Worm (Caenorhabditis elegans) whole organism, L4 larva: ENCODE results near the gene B0218.5.

Source experiments
- F10B5.3 ChIP-seq: sonication (generic microtip); optimal IDR thresholded peaks from 2 replicates; lab custom pipeline; 2016; ENCODE audit warnings: mild to moderate bottlenecking, missing genetic modification characterization, missing compliant biosample characterization
- F26F4.8 ChIP-seq: fragments of 200-800 bp; sonication (Bioruptor generic); conservative IDR thresholded peaks from 2 replicates; pipeline ENCODE4 v1.3.6; 2022; ENCODE audit warnings: missing genetic modification characterization, missing compliant biosample characterization
- F44E2.7 ChIP-seq: fragments of 200-800 bp; sonication (Bioruptor generic); IDR thresholded peaks from 2 replicates; pipeline ENCODE4 v2.1.2; 2022; ENCODE audit warnings: missing genetic modification characterization, missing compliant biosample characterization
- R02D3.7 ChIP-seq: fragments of 150-350 bp; sonication (generic microtip); optimal IDR thresholded peaks from 3 replicates; lab custom pipeline; 2014; ENCODE audit warnings: missing biosample characterization, missing genetic modification characterization
- T20F7.1 ChIP-seq: fragments of 200-800 bp; sonication (Bioruptor generic); optimal IDR thresholded peaks from 2 replicates; lab custom pipeline; 2018; ENCODE audit warnings: mild to moderate bottlenecking, missing genetic modification characterization, missing compliant biosample characterization
- T26A8.4 ChIP-seq: fragments of 200-800 bp; sonication (Bioruptor generic); IDR thresholded peaks from 2 replicates; pipeline ENCODE4 v1.3.6; 2022; ENCODE audit warnings: missing genetic modification characterization, missing compliant biosample characterization
- ama-1 ChIP-seq: fragments of 150-350 bp; optimal IDR thresholded peaks from 2 replicates; lab custom pipeline; 2014; ENCODE audit warnings: inconsistent platforms, mixed read lengths
- arid-1 ChIP-seq: fragments of 200-800 bp; sonication (Bioruptor generic); conservative IDR thresholded peaks from 2 replicates; pipeline ENCODE4 v1.3.6; 2022; ENCODE audit warnings: missing genetic modification reagents, missing genetic modification characterization, missing compliant biosample characterization
- ceh-20 ChIP-seq: fragments of 200-800 bp; sonication (Bioruptor generic); IDR thresholded peaks from 2 replicates; pipeline ENCODE4 v1.3.6; 2022; ENCODE audit warnings: missing genetic modification reagents, missing genetic modification characterization, missing compliant biosample characterization
- ceh-32 ChIP-seq: sonication (generic microtip); optimal IDR thresholded peaks from 2 replicates; lab custom pipeline; 2016; ENCODE audit warnings: mild to moderate bottlenecking, missing genetic modification characterization, missing compliant biosample characterization; ENCODE audit not compliant: poor library complexity
- ceh-82 ChIP-seq: sonication (generic microtip); optimal IDR thresholded peaks from 2 replicates; lab custom pipeline; 2017; ENCODE audit warnings: missing biosample characterization, missing genetic modification characterization
- ces-1 ChIP-seq: fragments of 150-350 bp; sonication (generic microtip); optimal IDR thresholded peaks from 4 replicates; lab custom pipeline; 2014; ENCODE audit warnings: missing biosample characterization, missing genetic modification reagents, missing genetic modification characterization
- ctbp-1 ChIP-seq: fragments of 200-800 bp; sonication (Bioruptor generic); IDR thresholded peaks from 2 replicates; pipeline ENCODE4 v1.3.6; 2022; ENCODE audit warnings: missing genetic modification reagents, missing genetic modification characterization, missing compliant biosample characterization
- daf-16 ChIP-seq, 3 experiments: sonication (generic microtip); optimal IDR thresholded peaks; 2 replicates each; lab custom pipeline; 2016 to 2017; ENCODE audit warnings: missing genetic modification characterization in 3 of 3, missing genetic modification reagents in 3 of 3, mild to moderate bottlenecking in 2 of 3, missing compliant biosample characterization in 2 of 3, missing biosample characterization in 1 of 3, moderate library complexity in 1 of 3
- dpl-1 ChIP-seq: fragments of 150-350 bp; optimal IDR thresholded peaks from 2 replicates; lab custom pipeline; 2014; ENCODE audit warnings: missing biosample characterization, missing genetic modification reagents, missing genetic modification characterization
- dve-1 ChIP-seq: sonication (generic microtip); optimal IDR thresholded peaks from 2 replicates; lab custom pipeline; 2017; ENCODE audit warnings: antibody characterized with exemption, mild to moderate bottlenecking, missing genetic modification characterization, missing compliant biosample characterization; ENCODE audit not compliant: insufficient read depth
- egl-27 ChIP-seq: sonication (generic microtip); optimal IDR thresholded peaks from 3 replicates; lab custom pipeline; 2017; ENCODE audit warnings: missing biosample characterization, missing genetic modification reagents, missing genetic modification characterization
- hlh-11 ChIP-seq: fragments of 200-800 bp; sonication (Bioruptor generic); optimal IDR thresholded peaks from 2 replicates; lab custom pipeline; 2018; ENCODE audit warnings: mild to moderate bottlenecking, missing genetic modification characterization, missing compliant biosample characterization
- hlh-30 ChIP-seq: sonication (generic microtip); optimal IDR thresholded peaks from 2 replicates; lab custom pipeline; 2017; ENCODE audit warnings: antibody characterized with exemption, mild to moderate bottlenecking, missing genetic modification characterization, missing compliant biosample characterization; ENCODE audit not compliant: insufficient read depth
- hmg-1.1 ChIP-seq: fragments of 200-800 bp; sonication (Bioruptor generic); IDR thresholded peaks from 2 replicates; pipeline ENCODE4 v1.3.6; 2022; ENCODE audit warnings: missing genetic modification reagents, missing genetic modification characterization, missing compliant biosample characterization
- lin-13 ChIP-seq: fragments of 150-350 bp; optimal IDR thresholded peaks from 2 replicates; lab custom pipeline; 2014; ENCODE audit warnings: missing biosample characterization, missing genetic modification reagents, missing genetic modification characterization
- lin-15B ChIP-seq: fragments of 150-350 bp; sonication (generic microtip); optimal IDR thresholded peaks from 3 replicates; lab custom pipeline; 2014; ENCODE audit warnings: missing biosample characterization, missing genetic modification characterization
- lin-29 ChIP-seq: fragments of 200-800 bp; sonication (Bioruptor generic); IDR thresholded peaks from 2 replicates; pipeline ENCODE4 v1.3.6; 2022; ENCODE audit warnings: missing genetic modification reagents, missing genetic modification characterization, missing compliant biosample characterization
- lin-38 ChIP-seq: fragments of 200-800 bp; sonication (Bioruptor generic); IDR thresholded peaks from 2 replicates; pipeline ENCODE4 v1.3.6; 2022; ENCODE audit warnings: missing genetic modification reagents, missing genetic modification characterization, missing compliant biosample characterization
- lin-39 ChIP-seq: fragments of 150-350 bp; optimal IDR thresholded peaks from 2 replicates; lab custom pipeline; 2014; ENCODE audit warnings: missing biosample characterization, missing genetic modification reagents, missing genetic modification characterization
- lsy-2 ChIP-seq, 2 experiments: fragments of 150-350 bp in 1 of 2; sonication (generic microtip) in 1 of 2; optimal IDR thresholded peaks; 2 replicates each; lab custom pipeline; 2014 to 2017; ENCODE audit warnings: missing biosample characterization in 2 of 2, missing genetic modification characterization in 2 of 2
- mdl-1 ChIP-seq, 2 experiments: fragments of 150-350 bp in 1 of 2; sonication (generic microtip) in 1 of 2; optimal IDR thresholded peaks; 2 replicates each; lab custom pipeline; 2014 to 2017; ENCODE audit warnings: missing biosample characterization in 2 of 2, missing genetic modification characterization in 2 of 2
- mep-1 ChIP-seq: fragments of 150-350 bp; sonication (generic microtip); optimal IDR thresholded peaks from 3 replicates; lab custom pipeline; 2014; ENCODE audit warnings: missing biosample characterization, missing genetic modification characterization
- mes-2 ChIP-seq: sonication (generic microtip); optimal IDR thresholded peaks from 2 replicates; lab custom pipeline; 2016; ENCODE audit warnings: missing genotype, mild to moderate bottlenecking, missing genetic modification characterization, missing compliant biosample characterization; ENCODE audit not compliant: poor library complexity, severe bottlenecking
- mxl-3 ChIP-seq: fragments of 200-800 bp; sonication (Bioruptor generic); optimal IDR thresholded peaks from 2 replicates; lab custom pipeline; 2018; ENCODE audit warnings: mild to moderate bottlenecking, missing genetic modification characterization, missing compliant biosample characterization
- nhr-10 ChIP-seq: fragments of 150-350 bp; optimal IDR thresholded peaks from 2 replicates; lab custom pipeline; 2014; ENCODE audit warnings: missing biosample characterization, missing genetic modification characterization
- nhr-111 ChIP-seq: fragments of 200-800 bp; sonication (Bioruptor generic); optimal IDR thresholded peaks from 2 replicates; lab custom pipeline; 2018; ENCODE audit warnings: mild to moderate bottlenecking, missing genetic modification characterization, missing compliant biosample characterization
- nhr-25 ChIP-seq: sonication (generic microtip); optimal IDR thresholded peaks from 2 replicates; lab custom pipeline; 2017; ENCODE audit warnings: missing genetic modification characterization, mild to moderate bottlenecking, missing compliant biosample characterization, antibody characterized with exemption, moderate library complexity, borderline replicate concordance; ENCODE audit not compliant: insufficient read depth
- nhr-41 ChIP-seq: fragments of 200-800 bp; sonication (Bioruptor generic); IDR thresholded peaks from 2 replicates; pipeline ENCODE4 v1.3.6; 2022; ENCODE audit warnings: missing genetic modification reagents, missing genetic modification characterization, missing compliant biosample characterization
- nhr-42 ChIP-seq: fragments of 200-800 bp; sonication (Bioruptor generic); IDR thresholded peaks from 2 replicates; pipeline ENCODE4 v1.3.6; 2022; ENCODE audit warnings: missing genetic modification characterization, missing compliant biosample characterization
- nhr-48 ChIP-seq: sonication (generic microtip); optimal IDR thresholded peaks from 2 replicates; lab custom pipeline; 2016; ENCODE audit warnings: mild to moderate bottlenecking, missing genetic modification characterization, missing compliant biosample characterization
- nhr-6 ChIP-seq: fragments of 150-350 bp; optimal IDR thresholded peaks from 2 replicates; lab custom pipeline; 2014; ENCODE audit warnings: missing biosample characterization, missing genetic modification characterization
- nhr-77 ChIP-seq: fragments of 150-350 bp; optimal IDR thresholded peaks from 2 replicates; lab custom pipeline; 2014; ENCODE audit warnings: missing biosample characterization, missing genetic modification characterization
- rbr-2 ChIP-seq: sonication (generic microtip); optimal IDR thresholded peaks from 2 replicates; lab custom pipeline; 2016; ENCODE audit warnings: missing genotype, missing genetic modification characterization, missing compliant biosample characterization
- spr-1 ChIP-seq: sonication (generic microtip); optimal IDR thresholded peaks from 2 replicates; lab custom pipeline; 2016; ENCODE audit warnings: mild to moderate bottlenecking, missing genetic modification characterization, missing compliant biosample characterization
- unc-62 ChIP-seq, 3 experiments: fragments of 150-350 bp in 1 of 3; sonication (generic microtip); optimal IDR thresholded peaks in 2 of 3; peaks in 1 of 3; 1 replicate in 1 of 3; 2 replicates in 2 of 3; lab custom pipeline; 2014 to 2017; ENCODE audit warnings: missing biosample characterization in 3 of 3, missing genetic modification characterization in 3 of 3, missing genetic modification reagents in 3 of 3, missing genotype in 1 of 3
- vab-7 ChIP-seq: fragments of 200-800 bp; sonication (Bioruptor generic); IDR thresholded peaks from 2 replicates; pipeline ENCODE4 v1.3.6; 2022; ENCODE audit warnings: missing genetic modification reagents, missing genetic modification characterization, missing compliant biosample characterization
- zfp-3 ChIP-seq: fragments of 200-800 bp; sonication (Bioruptor generic); conservative IDR thresholded peaks from 2 replicates; pipeline ENCODE4 v1.3.6; 2022; ENCODE audit warnings: missing genetic modification reagents, missing genetic modification characterization, missing compliant biosample characterization
- ztf-11 ChIP-seq: fragments of 150-350 bp; optimal IDR thresholded peaks from 2 replicates; lab custom pipeline; 2014; ENCODE audit warnings: missing biosample characterization, missing genetic modification characterization

Gene B0218.5

DNA sequence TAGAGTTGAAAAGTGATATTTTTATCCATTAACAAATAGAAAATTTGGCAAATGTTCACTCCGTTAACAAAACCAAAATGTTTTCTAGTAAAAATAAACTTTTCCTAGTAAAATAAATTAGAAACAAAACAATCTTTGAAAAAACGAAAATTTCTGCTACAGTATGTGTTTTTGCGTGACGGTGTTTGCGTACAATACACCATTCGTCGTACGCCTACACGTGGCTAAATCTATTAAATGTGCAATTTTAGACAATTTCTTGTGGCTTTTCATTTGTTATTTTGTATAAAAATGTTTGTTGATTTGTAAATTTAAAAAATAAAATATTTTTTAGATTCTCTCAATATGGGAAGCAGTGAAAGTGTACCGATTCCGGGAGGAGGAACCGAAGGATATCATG lies 43.9 kb downstream of the B0218.5 start, which contains the start of gene Y42H9AR.1 (continued):
- peak; percentile 64 for TF ChIP-seq hlh-30 (tag; lab: Kevin White, UChicago)
- TF ChIP-seq T20F7.1: peak; percentile 40
- TF ChIP-seq egl-27: no peak
- 0 out of 2 replicates have a peak, but pooled peaks have one; percentile 3 for TF ChIP-seq hmg-1.1
- TF ChIP-seq nhr-25 (tag; lab: Kevin White, UChicago): no peak
- TF ChIP-seq lsy-2 (tag; optimal IDR thresholded peaks at IDR 0.05; lab: Kevin White, UChicago): peak in 1 of 2 experiments; percentile 37
- TF ChIP-seq F10B5.3 (tag; lab: Kevin White, UChicago): no peak
- TF ChIP-seq nhr-48 (tag; lab: Kevin White, UChicago): no peak
- TF ChIP-seq lin-29: no peak
- no peak for TF ChIP-seq vab-7 (GFP tag; lab: Robert Waterston, UW)
- no peak for TF ChIP-seq mxl-3 (GFP tag; lab: Kevin White, UChicago)
- no peak for TF ChIP-seq lin-15B (tag; lab: Kevin White, UChicago)
- no peak for TF ChIP-seq nhr-41 (GFP tag; lab: Robert Waterston, UW)

ce11 chrIV:8112646-8113045 lies 44.4 kb downstream of the B0218.5 start:
- TF ChIP-seq zfp-3: no peak
- peak; percentile 51 for TF ChIP-seq dpl-1 (GFP tag; lab: Kevin White, UChicago)
- no peak for TF ChIP-seq lin-29
- no peak for TF ChIP-seq T26A8.4 (GFP tag; lab: Robert Waterston, UW)
- no peak for TF ChIP-seq nhr-111 (GFP tag; lab: Kevin White, UChicago)
- no peak for TF ChIP-seq ceh-32
- no peak for TF ChIP-seq lin-13 (GFP tag; lab: Kevin White, UChicago)
- no peak for TF ChIP-seq nhr-10 (tag; lab: Kevin White, UChicago)
- TF ChIP-seq F44E2.7 (GFP tag; lab: Robert Waterston, UW): no peak
- no peak for TF ChIP-seq nhr-42 (GFP tag; lab: Robert Waterston, UW)
- peak; percentile 24 for TF ChIP-seq mes-2 (tag; lab: Kevin White, UChicago)
- no peak for TF ChIP-seq hlh-30 (tag; lab: Kevin White, UChicago)
- TF ChIP-seq R02D3.7 (tag; lab: Kevin White, UChicago): no peak
- TF ChIP-seq mxl-3 (GFP tag; lab: Kevin White, UChicago): no peak
- no peak for TF ChIP-seq F26F4.8
- TF ChIP-seq ama-1 (lab: Kevin White, UChicago): no peak
- TF ChIP-seq ztf-11 (tag; lab: Kevin White, UChicago): no peak
- no peak for TF ChIP-seq spr-1 (tag; lab: Kevin White, UChicago)
- no peak for TF ChIP-seq unc-62 (GFP tag; optimal IDR thresholded peaks at IDR 0.05 in 1 of 2; lab: Kevin White, UChicago)
- TF ChIP-seq unc-62 (tag; optimal IDR thresholded peaks at IDR 0.05; lab: Kevin White, UChicago): no peak
- no peak for TF ChIP-seq ces-1
- no peak for TF ChIP-seq ceh-20
- TF ChIP-seq daf-16 (GFP tag; optimal IDR thresholded peaks at IDR 0.05; lab: Kevin White, UChicago): no peak
- TF ChIP-seq daf-16 (tag; optimal IDR thresholded peaks at IDR 0.05; lab: Kevin White, UChicago): peak; percentile 1
- no peak for TF ChIP-seq ceh-82 (tag; lab: Kevin White, UChicago)
- TF ChIP-seq dve-1: no peak
- TF ChIP-seq mdl-1 (tag; optimal IDR thresholded peaks at IDR 0.05; lab: Kevin White, UChicago): no peak
- no peak for TF ChIP-seq hlh-11 (tag; lab: Kevin White, UChicago)

DNA sequence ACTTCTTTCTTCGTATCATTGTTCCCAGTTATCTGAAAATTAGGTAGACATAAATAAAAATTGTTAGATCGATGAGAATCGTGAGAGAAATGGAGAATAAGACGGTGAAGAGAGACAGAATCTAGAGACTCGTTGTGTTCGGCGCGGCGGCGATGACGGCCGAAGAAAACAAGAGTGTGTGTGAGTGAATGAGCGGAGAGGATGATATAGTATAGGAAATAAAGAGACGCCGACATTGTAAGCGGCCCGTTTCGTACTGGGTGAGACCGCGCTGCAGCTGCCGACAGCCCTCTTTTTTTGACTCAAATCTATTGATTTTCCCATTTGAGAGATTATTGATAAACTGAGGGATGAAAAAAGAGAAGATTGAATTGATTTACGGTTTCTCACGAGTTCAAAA lies 44.9 kb downstream of the B0218.5 start, which contains the start of gene Y42H9AR.4:
TSS of gene Y42H9AR.4 (minus strand) at position 32 of the 400 bp plus-strand sequence.
- peak; percentile 9 for TF ChIP-seq hlh-30 (tag; lab: Kevin White, UChicago)
- peak; percentile 45 for TF ChIP-seq nhr-48 (tag; lab: Kevin White, UChicago)
- peak in 1 of 2 experiments; percentile 45 for TF ChIP-seq lsy-2 (tag; optimal IDR thresholded peaks at IDR 0.05; lab: Kevin White, UChicago)
- TF ChIP-seq ctbp-1: peak; percentile 33; the same call in 1 of the 2 replicates
- TF ChIP-seq spr-1 (tag; lab: Kevin White, UChicago): no peak
- TF ChIP-seq nhr-6 (tag; lab: Kevin White, UChicago): peak; percentile 5
- peak; percentile 70 for TF ChIP-seq hlh-11 (tag; lab: Kevin White, UChicago)
- TF ChIP-seq daf-16 (GFP tag; optimal IDR thresholded peaks at IDR 0.05; lab: Kevin White, UChicago): peak in 1 of 2 experiments; percentile 28
- TF ChIP-seq daf-16 (tag; optimal IDR thresholded peaks at IDR 0.05; lab: Kevin White, UChicago): peak; percentile 65
- no peak for TF ChIP-seq T26A8.4 (GFP tag; lab: Robert Waterston, UW)
- 0 out of 2 replicates have a peak, but pooled peaks have one; percentile 4 for TF ChIP-seq arid-1 (GFP tag; lab: Robert Waterston, UW)
- TF ChIP-seq nhr-77: peak; percentile 3
- TF ChIP-seq ceh-32: no peak
- TF ChIP-seq unc-62 (GFP tag; optimal IDR thresholded peaks at IDR 0.05 in 1 of 2; lab: Kevin White, UChicago): peak in 1 of 2 experiments; percentile 66
- no peak for TF ChIP-seq unc-62 (tag; optimal IDR thresholded peaks at IDR 0.05; lab: Kevin White, UChicago)
- TF ChIP-seq lin-39: no peak
- peak; percentile 43 for TF ChIP-seq mep-1 (tag; lab: Kevin White, UChicago)
- TF ChIP-seq ces-1: no peak
- TF ChIP-seq lin-38 (GFP tag; lab: Robert Waterston, UW): peak; percentile 23; the same call in 1 of the 2 replicates
- TF ChIP-seq rbr-2 (tag; lab: Kevin White, UChicago): peak; percentile 29
- TF ChIP-seq mes-2 (tag; lab: Kevin White, UChicago): peak; percentile 59
